Fruit fly (Drosophila melanogaster) whole organism, embryonic: ENCODE measurements around the gene SclA.

Source experiments
- CG10431 ChIP-seq: fragments of 200-800 bp; sonication (Bioruptor generic); optimal IDR thresholded peaks from 3 replicates; lab custom pipeline; 2018; ENCODE audit warnings: missing biosample characterization, mild to moderate bottlenecking, missing genetic modification characterization
- CG10462 ChIP-seq: fragments of 200-800 bp; sonication (Bioruptor generic); optimal IDR thresholded peaks from 2 replicates; lab custom pipeline; 2016; ENCODE audit warnings: missing biosample characterization, missing genetic modification characterization
- CG11723 ChIP-seq: fragments of 200-800 bp; sonication (Bioruptor generic); optimal IDR thresholded peaks from 2 replicates; lab custom pipeline; 2017; ENCODE audit warnings: missing biosample characterization, mild to moderate bottlenecking, missing genetic modification characterization
- CG12219 ChIP-seq: fragments of 200-800 bp; sonication (Bioruptor generic); optimal IDR thresholded peaks from 3 replicates; lab custom pipeline; 2018; ENCODE audit warnings: missing biosample characterization, mild to moderate bottlenecking, missing genetic modification characterization
- CG13894 ChIP-seq: fragments of 200-800 bp; sonication (Bioruptor generic); optimal IDR thresholded peaks from 3 replicates; lab custom pipeline; 2018; ENCODE audit warnings: missing biosample characterization, mild to moderate bottlenecking, missing genetic modification characterization, moderate library complexity
- CG15696 ChIP-seq: fragments of 200-800 bp; sonication (Bioruptor generic); optimal IDR thresholded peaks from 2 replicates; lab custom pipeline; 2019; ENCODE audit warnings: missing biosample characterization, mild to moderate bottlenecking, missing genetic modification characterization, moderate library complexity
- CG16863 ChIP-seq: fragments of 200-800 bp; sonication (Bioruptor generic); optimal IDR thresholded peaks from 3 replicates; lab custom pipeline; 2016; ENCODE audit warnings: missing biosample characterization, missing genetic modification characterization
- CG34224 ChIP-seq: fragments of 200-800 bp; sonication (Bioruptor generic); IDR thresholded peaks from 3 replicates; pipeline ENCODE4 v1.3.6; 2022; ENCODE audit warnings: missing biosample characterization, missing genetic modification characterization; ENCODE audit not compliant: partially characterized antibody
- CG43689 ChIP-seq: fragments of 200-800 bp; sonication (Bioruptor generic); IDR thresholded peaks from 2 replicates; pipeline ENCODE4 v1.3.6; 2022; ENCODE audit warnings: missing biosample characterization, missing genetic modification characterization
- CG4404 ChIP-seq: fragments of 200-800 bp; sonication (Bioruptor generic); IDR thresholded peaks from 2 replicates; pipeline ENCODE4 v1.3.6; 2022; ENCODE audit warnings: missing biosample characterization, missing genetic modification characterization
- CG5180 ChIP-seq: fragments of 200-800 bp; sonication (Bioruptor generic); optimal IDR thresholded peaks from 3 replicates; lab custom pipeline; 2017; ENCODE audit warnings: missing biosample characterization, missing genetic modification characterization, mild to moderate bottlenecking, moderate library complexity, missing genetic modification reagents
- CG5953 ChIP-seq: fragments of 200-800 bp; sonication (Bioruptor generic); IDR thresholded peaks from 2 replicates; pipeline ENCODE4 v1.3.6; 2022; ENCODE audit warnings: missing biosample characterization, missing genetic modification characterization
- CG6175 ChIP-seq: fragments of 200-800 bp; sonication (Bioruptor generic); IDR thresholded peaks from 3 replicates; pipeline ENCODE4 v1.3.6; 2022; ENCODE audit warnings: missing biosample characterization, missing genetic modification characterization
- CG6765 ChIP-seq: fragments of 200-800 bp; sonication (Bioruptor generic); optimal IDR thresholded peaks from 3 replicates; lab custom pipeline; 2017; ENCODE audit warnings: missing biosample characterization, mild to moderate bottlenecking, missing genetic modification characterization
- CG7271 ChIP-seq: fragments of 200-800 bp; sonication (Bioruptor generic); optimal IDR thresholded peaks from 2 replicates; lab custom pipeline; 2018; ENCODE audit warnings: missing biosample characterization, mild to moderate bottlenecking, missing genetic modification characterization, moderate library complexity
- CG8089 ChIP-seq: fragments of 200-800 bp; sonication (Bioruptor generic); optimal IDR thresholded peaks from 3 replicates; lab custom pipeline; 2016; ENCODE audit warnings: missing biosample characterization, missing genetic modification characterization
- CG8359 ChIP-seq: fragments of 200-800 bp; sonication (Bioruptor generic); optimal IDR thresholded peaks from 2 replicates; lab custom pipeline; 2017; ENCODE audit warnings: missing biosample characterization, mild to moderate bottlenecking, missing genetic modification characterization, borderline replicate concordance
- CG8388 ChIP-seq: fragments of 200-800 bp; sonication (Bioruptor generic); optimal IDR thresholded peaks from 2 replicates; lab custom pipeline; 2019; ENCODE audit warnings: missing biosample characterization, mild to moderate bottlenecking, missing genetic modification characterization, moderate library complexity
- CG9609 ChIP-seq: fragments of 200-800 bp; sonication (Bioruptor generic); optimal IDR thresholded peaks from 3 replicates; lab custom pipeline; 2016; ENCODE audit warnings: missing biosample characterization, missing genetic modification characterization
- CG9727 ChIP-seq: fragments of 200-800 bp; sonication (Bioruptor generic); optimal IDR thresholded peaks from 3 replicates; lab custom pipeline; 2017; ENCODE audit warnings: missing biosample characterization, mild to moderate bottlenecking, missing genetic modification characterization
- Chrac-16 ChIP-seq: fragments of 200-800 bp; sonication (Bioruptor generic); optimal IDR thresholded peaks from 3 replicates; lab custom pipeline; 2016; ENCODE audit warnings: missing biosample characterization, missing genetic modification characterization
- Gug ChIP-seq: fragments of 200-800 bp; sonication (Bioruptor generic); IDR thresholded peaks from 4 replicates; pipeline ENCODE4 v1.3.6; 2022; ENCODE audit warnings: missing biosample characterization, missing genetic modification characterization
- HmgZ ChIP-seq: fragments of 200-800 bp; sonication (Bioruptor generic); optimal IDR thresholded peaks from 2 replicates; lab custom pipeline; 2018; ENCODE audit warnings: missing biosample characterization, mild to moderate bottlenecking, missing genetic modification characterization
- Hmx ChIP-seq: fragments of 200-800 bp; sonication (Bioruptor generic); optimal IDR thresholded peaks from 2 replicates; lab custom pipeline; 2016; ENCODE audit warnings: missing biosample characterization, missing genetic modification characterization
- Hr3 ChIP-seq: fragments of 200-800 bp; sonication (Bioruptor generic); optimal IDR thresholded peaks from 3 replicates; lab custom pipeline; 2016; ENCODE audit warnings: missing biosample characterization, missing genetic modification characterization
- NFAT ChIP-seq: fragments of 200-800 bp; sonication (Bioruptor generic); IDR thresholded peaks from 2 replicates; pipeline ENCODE4 v1.3.6; 2022; ENCODE audit warnings: missing biosample characterization, missing genetic modification characterization
- NfI ChIP-seq: fragments of 200-800 bp; sonication (Bioruptor generic); optimal IDR thresholded peaks from 3 replicates; lab custom pipeline; 2018; ENCODE audit warnings: missing biosample characterization, mild to moderate bottlenecking, missing genetic modification characterization, moderate library complexity
- Rfx ChIP-seq: fragments of 200-800 bp; sonication (Bioruptor generic); IDR thresholded peaks from 2 replicates; pipeline ENCODE4 v1.3.6; 2022; ENCODE audit warnings: missing biosample characterization, missing genetic modification characterization
- Taf1 ChIP-seq: fragments of 200-800 bp; sonication (Bioruptor generic); IDR thresholded peaks from 2 replicates; pipeline ENCODE4 v1.3.6; 2022; ENCODE audit warnings: missing biosample characterization, missing genetic modification characterization
- bbx ChIP-seq: fragments of 200-800 bp; sonication (Bioruptor generic); IDR thresholded peaks from 2 replicates; pipeline ENCODE4 v1.3.6; 2022; ENCODE audit warnings: missing biosample characterization, missing genetic modification characterization; ENCODE audit not compliant: partially characterized antibody
- crc ChIP-seq: fragments of 200-800 bp; sonication (Bioruptor generic); optimal IDR thresholded peaks from 2 replicates; lab custom pipeline; 2016; ENCODE audit warnings: missing biosample characterization, missing genetic modification characterization
- crp ChIP-seq, 2 experiments: fragments of 200-800 bp; sonication (Bioruptor generic); optimal IDR thresholded peaks; 2 replicates in 1 of 2; 3 replicates in 1 of 2; lab custom pipeline; 2017; ENCODE audit warnings: missing biosample characterization in 2 of 2, missing genetic modification characterization in 2 of 2, mild to moderate bottlenecking in 1 of 2, moderate library complexity in 1 of 2
- fd64A ChIP-seq: fragments of 200-800 bp; sonication (Bioruptor generic); optimal IDR thresholded peaks from 3 replicates; lab custom pipeline; 2018; ENCODE audit warnings: missing biosample characterization, mild to moderate bottlenecking, missing genetic modification characterization
- gce ChIP-seq: fragments of 200-800 bp; sonication (Bioruptor generic); IDR thresholded peaks from 3 replicates; pipeline ENCODE4 v1.3.6; 2022; ENCODE audit warnings: missing biosample characterization, missing genetic modification characterization
- gem ChIP-seq: fragments of 200-800 bp; sonication (Bioruptor generic); optimal IDR thresholded peaks from 2 replicates; lab custom pipeline; 2019; ENCODE audit warnings: missing biosample characterization, mild to moderate bottlenecking, missing genetic modification characterization, moderate library complexity
- gro ChIP-seq: fragments of 200-800 bp; sonication (Bioruptor generic); optimal IDR thresholded peaks from 2 replicates; lab custom pipeline; 2016; ENCODE audit warnings: missing biosample characterization, missing genetic modification characterization
- jing ChIP-seq: fragments of 200-800 bp; sonication (Bioruptor generic); optimal IDR thresholded peaks from 2 replicates; lab custom pipeline; 2018; ENCODE audit warnings: missing biosample characterization, mild to moderate bottlenecking, missing genetic modification characterization
- lab ChIP-seq: fragments of 200-800 bp; sonication (Bioruptor generic); optimal IDR thresholded peaks from 3 replicates; lab custom pipeline; 2017; ENCODE audit warnings: missing biosample characterization, missing genetic modification characterization, mild to moderate bottlenecking, moderate library complexity, missing genetic modification reagents
- lola ChIP-seq, 3 experiments: fragments of >200 bp in 2 of 3; fragments of 200-800 bp in 1 of 3; sonication (Bioruptor generic) in 1 of 3; optimal IDR thresholded peaks; 2 replicates each; lab custom pipeline; 2017 to 2019; ENCODE audit warnings: missing biosample characterization in 3 of 3, missing genetic modification characterization in 3 of 3, mild to moderate bottlenecking in 1 of 3, moderate library complexity in 1 of 3
- maf-S ChIP-seq: fragments of 200-800 bp; sonication (Bioruptor generic); optimal IDR thresholded peaks from 2 replicates; lab custom pipeline; 2016; ENCODE audit warnings: missing biosample characterization, missing genetic modification characterization
- mirr ChIP-seq: fragments of 200-800 bp; sonication (Bioruptor generic); optimal IDR thresholded peaks from 3 replicates; lab custom pipeline; 2018; ENCODE audit warnings: missing biosample characterization, mild to moderate bottlenecking, missing genetic modification characterization
- nmo ChIP-seq: fragments of 200-800 bp; sonication (Bioruptor generic); optimal IDR thresholded peaks from 2 replicates; lab custom pipeline; 2018; ENCODE audit warnings: missing biosample characterization, mild to moderate bottlenecking, missing genetic modification characterization, moderate library complexity
- onecut ChIP-seq: fragments of 200-800 bp; sonication (Bioruptor generic); IDR thresholded peaks from 2 replicates; pipeline ENCODE4 v1.3.6; 2022; ENCODE audit warnings: missing biosample characterization, missing genetic modification characterization
- p53 ChIP-seq: fragments of 200-800 bp; sonication (Bioruptor generic); optimal IDR thresholded peaks from 2 replicates; lab custom pipeline; 2016; ENCODE audit warnings: missing biosample characterization, missing genetic modification characterization
- phol ChIP-seq: fragments of 200-800 bp; sonication (Bioruptor generic); optimal IDR thresholded peaks from 3 replicates; lab custom pipeline; 2018; ENCODE audit warnings: missing biosample characterization, mild to moderate bottlenecking, missing genetic modification characterization, moderate library complexity
- prd ChIP-seq, 3 experiments: fragments of >200 bp in 2 of 3; fragments of 200-800 bp in 1 of 3; sonication (Bioruptor generic) in 1 of 3; optimal IDR thresholded peaks in 2 of 3; IDR thresholded peaks in 1 of 3; 2 replicates in 2 of 3; 3 replicates in 1 of 3; pipeline versions ENCODE4 v1.3.6 to Lab custom; 2017 to 2022; ENCODE audit warnings: missing biosample characterization in 1 of 3, missing genetic modification characterization in 1 of 3
- seq ChIP-seq: fragments of 200-800 bp; sonication (Bioruptor generic); IDR thresholded peaks from 2 replicates; pipeline ENCODE4 v1.3.6; 2022; ENCODE audit warnings: missing biosample characterization, missing genetic modification characterization
- ssp ChIP-seq: fragments of 200-800 bp; sonication (Bioruptor generic); IDR thresholded peaks from 2 replicates; pipeline ENCODE4 v1.3.6; 2022; ENCODE audit warnings: missing biosample characterization, missing genetic modification characterization
- tin ChIP-seq: fragments of 200-800 bp; sonication (Bioruptor generic); optimal IDR thresholded peaks from 3 replicates; lab custom pipeline; 2016; ENCODE audit warnings: missing biosample characterization, missing genetic modification characterization

SclA gene

dm6 chr2L:16817421-16818101 lies 20.2 kb upstream of the SclA start (continued):
- TF ChIP-seq CG34224, result no peak
- TF ChIP-seq ssp (GFP tag; lab: Robert Waterston, UW), result no peak
- TF ChIP-seq crp (GFP tag; optimal IDR thresholded peaks at IDR 0.05; lab: Kevin White, UChicago), result no peak
- TF ChIP-seq Gug (GFP tag; lab: Robert Waterston, UW), result no peak
- TF ChIP-seq Taf1, result no peak
- TF ChIP-seq CG8089 (GFP tag; lab: Kevin White, UChicago), result no peak
- peak; percentile 31 for TF ChIP-seq gro (GFP tag; lab: Kevin White, UChicago)
- TF ChIP-seq lola (GFP tag; optimal IDR thresholded peaks at IDR 0.05; lab: Kevin White, UChicago), result no peak
- TF ChIP-seq CG6765 (GFP tag; lab: Kevin White, UChicago), result no peak
- no peak for TF ChIP-seq Chrac-16 (GFP tag; lab: Kevin White, UChicago)
- TF ChIP-seq CG10431 (GFP tag; lab: Kevin White, UChicago), result peak; percentile 44
- TF ChIP-seq CG16863 (GFP tag; lab: Kevin White, UChicago), result peak; percentile 23
- TF ChIP-seq Rfx (GFP tag; lab: Robert Waterston, UW), result peak; percentile 70
- TF ChIP-seq CG9609 (GFP tag; lab: Kevin White, UChicago), result peak; percentile 8
- no peak for TF ChIP-seq Hmx
- no peak for TF ChIP-seq NfI
- peak; percentile 32; the same call in 1 of the 2 replicates for TF ChIP-seq NFAT
- TF ChIP-seq lab (GFP tag; lab: Kevin White, UChicago), result peak; percentile 9
- peak; percentile 29 for TF ChIP-seq nmo (GFP tag; lab: Kevin White, UChicago)
- no peak for TF ChIP-seq HmgZ (tag; lab: Kevin White, UChicago)
- no peak for TF ChIP-seq tin (GFP tag; lab: Kevin White, UChicago)
- no peak for TF ChIP-seq maf-S
- TF ChIP-seq CG6175, result peak; percentile 62; the same call in 1 of the 3 replicates
- TF ChIP-seq CG9727 (GFP tag; lab: Kevin White, UChicago), result peak; percentile 14
- no peak for TF ChIP-seq CG13894 (tag; lab: Kevin White, UChicago)
- TF ChIP-seq p53 (GFP tag; lab: Kevin White, UChicago), result no peak
- no peak for TF ChIP-seq CG4404 (GFP tag; lab: Robert Waterston, UW)
- no peak for TF ChIP-seq CG5953 (GFP tag; lab: Robert Waterston, UW)
- peak; percentile 36 for TF ChIP-seq gem (tag; lab: Kevin White, UChicago)
- TF ChIP-seq CG7271, result no peak
- TF ChIP-seq phol (tag; lab: Kevin White, UChicago), result no peak

- TF ChIP-seq mirr, result no peak
- TF ChIP-seq fd64A (GFP tag; lab: Kevin White, UChicago), result no peak
- TF ChIP-seq CG11723 (GFP tag; lab: Kevin White, UChicago), result no peak
- peak; percentile 19 for TF ChIP-seq CG5180 (GFP tag; lab: Kevin White, UChicago)
- no peak for TF ChIP-seq CG10462
- no peak for TF ChIP-seq seq (GFP tag; lab: Robert Waterston, UW)
- TF ChIP-seq CG12219 (GFP tag; lab: Kevin White, UChicago), result peak; percentile 25
- no peak for TF ChIP-seq jing (GFP tag; lab: Kevin White, UChicago)
- peak; percentile 21 for TF ChIP-seq crc (GFP tag; lab: Kevin White, UChicago)
- TF ChIP-seq CG43689, result no peak
- TF ChIP-seq NfI, result peak; percentile 21
- TF ChIP-seq Hr3 (GFP tag; lab: Kevin White, UChicago), result no peak
- TF ChIP-seq bbx (GFP tag; lab: Robert Waterston, UW), result no peak
- TF ChIP-seq CG8388 (GFP tag; lab: Kevin White, UChicago), result peak; percentile 50
- no peak for TF ChIP-seq onecut (GFP tag; lab: Robert Waterston, UW)
- TF ChIP-seq prd (optimal IDR thresholded peaks at IDR 0.05; lab: Kevin White, UChicago), result no peak
- TF ChIP-seq prd (GFP tag; IDR thresholded peaks at IDR 0.05; lab: Robert Waterston, UW), result no peak
- no peak for TF ChIP-seq gce (GFP tag; lab: Robert Waterston, UW)
- TF ChIP-seq CG8359, result peak; percentile 20
- TF ChIP-seq CG15696 (tag; lab: Kevin White, UChicago), result no peak
Measured at dm6 chr2L:16818335-16818973, 19.3 kb upstream of the SclA start.
